Worm (Caenorhabditis elegans): Measurements from ENCODE around the gene rde-8.

ce11 chrIV:7133140-7133539 lies 30.1 kb upstream of the rde-8 start, which contains the start of gene cyn-12:
- TF ChIP-seq him-1 (tag; optimal IDR thresholded peaks at IDR 0.05) (no peak), W03F9.2 (tag; optimal IDR thresholded peaks at IDR 0.05) (no peak)

All from whole organism, L4/young adult.